Fruit fly (Drosophila melanogaster): ENCODE measurements around the gene CG17239.

dm6 chr2L:2249578-2249977 lies 2.6 kb downstream of the CG17239 start:
- no peak for TF ChIP-seq CG11617 (GFP tag; optimal IDR thresholded peaks at IDR 0.05)
- TF ChIP-seq CG33017 (tag; optimal IDR thresholded peaks at IDR 0.05): no peak
- no peak for TF ChIP-seq kay (GFP tag; ENCODE audit: borderline replicate concordance)
- TF ChIP-seq tj (GFP tag; optimal IDR thresholded peaks at IDR 0.05): no peak
- TF ChIP-seq CG7101 (tag; optimal IDR thresholded peaks at IDR 0.05): no peak
- no peak for TF ChIP-seq bab1 (GFP tag; optimal IDR thresholded peaks at IDR 0.05)
